Fruit fly (Drosophila melanogaster): ENCODE results near the gene Saf-B.

Gene Saf-B

dm6 chr3R:24850420-24850819 is 33.2 kb downstream of the Saf-B start, which contains the start of gene CG7006 (continued):
- peak; percentile 81 for TF ChIP-seq MBD-R2 (GFP tag; IDR thresholded peaks at IDR 0.05)
- TF ChIP-seq zen (tag; optimal IDR thresholded peaks at IDR 0.05) = peak; percentile 37
- TF ChIP-seq CG1233 (GFP tag; optimal IDR thresholded peaks at IDR 0.05) = peak; percentile 30
- no peak for TF ChIP-seq crol (GFP tag; IDR thresholded peaks at IDR 0.05)
- no peak for TF ChIP-seq cg (GFP tag; optimal IDR thresholded peaks at IDR 0.05)
- no peak; the same call in 1 of the 2 replicates for TF ChIP-seq GATAe (GFP tag; conservative IDR thresholded peaks at IDR 0.05)
- TF ChIP-seq sr (GFP tag; IDR thresholded peaks at IDR 0.05) = no peak
- peak; percentile 69 for TF ChIP-seq ems (GFP tag; optimal IDR thresholded peaks at IDR 0.05)
- no peak for TF ChIP-seq CG6765 (GFP tag; optimal IDR thresholded peaks at IDR 0.05)
- no peak for TF ChIP-seq cas (GFP tag; IDR thresholded peaks at IDR 0.05)
- TF ChIP-seq CG5245 (GFP tag; optimal IDR thresholded peaks at IDR 0.05) = peak; percentile 55
- TF ChIP-seq crc (GFP tag; optimal IDR thresholded peaks at IDR 0.05) = peak; percentile 5
- TF ChIP-seq CG7987 (GFP tag; optimal IDR thresholded peaks at IDR 0.05) = peak; percentile 35
- TF ChIP-seq Opbp (GFP tag; IDR thresholded peaks at IDR 0.05; ENCODE audit: partially characterized antibody) = peak; percentile 87
- TF ChIP-seq Bteb2 (GFP tag; optimal IDR thresholded peaks at IDR 0.05) = peak; percentile 81
- TF ChIP-seq ERR (GFP tag; optimal IDR thresholded peaks at IDR 0.05) = peak; percentile 81
- peak; percentile 27; the same call in 1 of the 3 replicates for TF ChIP-seq row (GFP tag; IDR thresholded peaks at IDR 0.05)
- peak; percentile 100 for TF ChIP-seq CG10267 (tag; optimal IDR thresholded peaks at IDR 0.05)
- TF ChIP-seq Hey (tag; optimal IDR thresholded peaks at IDR 0.05) = no peak
- peak; percentile 76 for TF ChIP-seq fu2 (GFP tag; optimal IDR thresholded peaks at IDR 0.05)
- TF ChIP-seq esg (GFP tag; conservative IDR thresholded peaks at IDR 0.05) = no peak
- peak; percentile 61 for TF ChIP-seq Camta (GFP tag; optimal IDR thresholded peaks at IDR 0.05)
- no peak for TF ChIP-seq bsh (GFP tag; optimal IDR thresholded peaks at IDR 0.05)
- TF ChIP-seq so (GFP tag; IDR thresholded peaks at IDR 0.05) = no peak
- peak; percentile 8 for TF ChIP-seq CG18619 (GFP tag; optimal IDR thresholded peaks at IDR 0.05)
- TF ChIP-seq CG2202 (tag; optimal IDR thresholded peaks at IDR 0.05) = no peak
- peak; percentile 35 for TF ChIP-seq Six4 (GFP tag; optimal IDR thresholded peaks at IDR 0.05)
- TF ChIP-seq z (GFP tag; IDR thresholded peaks at IDR 0.05) = no peak
- no peak for TF ChIP-seq danr (GFP tag; IDR thresholded peaks at IDR 0.05)
- TF ChIP-seq CG10431 (GFP tag; optimal IDR thresholded peaks at IDR 0.05) = no peak
- TF ChIP-seq CG12155 (GFP tag; optimal IDR thresholded peaks at IDR 0.05) = peak; percentile 85
- peak; percentile 29; the same call in 1 of the 2 replicates for TF ChIP-seq CG6272 (GFP tag; IDR thresholded peaks at IDR 0.05)
- peak; percentile 43 for TF ChIP-seq CG16863 (GFP tag; optimal IDR thresholded peaks at IDR 0.05)
- no peak for TF ChIP-seq hkb (optimal IDR thresholded peaks at IDR 0.05)
- TF ChIP-seq hkb (GFP tag; IDR thresholded peaks at IDR 0.05) = peak; percentile 43; the same call in 1 of the 2 replicates
- no peak for TF ChIP-seq CG7357 (GFP tag; IDR thresholded peaks at IDR 0.05)
- no peak for TF ChIP-seq CG12219 (GFP tag; optimal IDR thresholded peaks at IDR 0.05)
- peak; percentile 78 for TF ChIP-seq ind (GFP tag; optimal IDR thresholded peaks at IDR 0.05)
- peak; percentile 33 for TF ChIP-seq CG14965 (GFP tag; optimal IDR thresholded peaks at IDR 0.05; ENCODE audit: borderline replicate concordance)
- no peak for TF ChIP-seq CG18011 (GFP tag; optimal IDR thresholded peaks at IDR 0.05)
- no peak for TF ChIP-seq Oaz (GFP tag; IDR thresholded peaks at IDR 0.05)
- TF ChIP-seq Antp (GFP tag; optimal IDR thresholded peaks at IDR 0.05) = peak; percentile 78
- TF ChIP-seq CG7271 (tag; optimal IDR thresholded peaks at IDR 0.05) = peak; percentile 2
- no peak for TF ChIP-seq dimm (GFP tag; IDR thresholded peaks at IDR 0.05)
- TF ChIP-seq Bgb (GFP tag; IDR thresholded peaks at IDR 0.05; ENCODE audit: partially characterized antibody) = peak; percentile 89
- TF ChIP-seq MTF-1 (GFP tag; optimal IDR thresholded peaks at IDR 0.05; ENCODE audit: borderline replicate concordance) = no peak
- TF ChIP-seq CG31224 (GFP tag; IDR thresholded peaks at IDR 0.05) = peak; percentile 39; the same call in 1 of the 2 replicates
- peak; percentile 58; the same call in 1 of the 2 replicates for TF ChIP-seq sna (GFP tag; IDR thresholded peaks at IDR 0.05; ENCODE audit: partially characterized antibody)
- no peak for TF ChIP-seq yki (optimal IDR thresholded peaks at IDR 0.05)
- TF ChIP-seq sima (GFP tag; optimal IDR thresholded peaks at IDR 0.05) = no peak
- peak; percentile 98 for TF ChIP-seq Dp (GFP tag; optimal IDR thresholded peaks at IDR 0.05)

Data from whole organism, embryonic.